Fruit fly (Drosophila melanogaster) whole organism, prepupa: ENCODE results near the gene CG42305.

Experiments used
- CG16779 ChIP-seq: fragments of 200-800 bp; sonication (Bioruptor generic); optimal IDR thresholded peaks from 3 replicates; lab custom pipeline; 2017; ENCODE audit warnings: missing biosample characterization, mild to moderate bottlenecking, missing genetic modification characterization
- CG32006 ChIP-seq: fragments of 200-800 bp; sonication (Bioruptor generic); optimal IDR thresholded peaks from 3 replicates; lab custom pipeline; 2017; ENCODE audit warnings: missing biosample characterization, mild to moderate bottlenecking, missing genetic modification characterization
- CG8119 ChIP-seq: fragments of 200-800 bp; sonication (Bioruptor generic); IDR thresholded peaks from 3 replicates; pipeline ENCODE4 v1.3.6; 2022; ENCODE audit warnings: missing biosample characterization, missing genetic modification characterization
- Ets21C ChIP-seq: fragments of 200-800 bp; sonication (Bioruptor generic); optimal IDR thresholded peaks from 3 replicates; lab custom pipeline; 2016; ENCODE audit warnings: missing biosample characterization, missing genetic modification characterization
- Hr39 ChIP-seq: fragments of 200-800 bp; sonication (Bioruptor generic); optimal IDR thresholded peaks from 2 replicates; lab custom pipeline; 2016; ENCODE audit warnings: missing biosample characterization, missing genetic modification characterization
- Smox ChIP-seq: fragments of 200-800 bp; sonication (Bioruptor generic); optimal IDR thresholded peaks from 3 replicates; lab custom pipeline; 2016; ENCODE audit warnings: missing biosample characterization, missing genetic modification characterization
- Sox102F ChIP-seq: fragments of 200-800 bp; sonication (Bioruptor generic); optimal IDR thresholded peaks from 2 replicates; lab custom pipeline; 2016; ENCODE audit warnings: missing biosample characterization, mild to moderate bottlenecking, missing genetic modification characterization
- fd59A ChIP-seq: fragments of 200-800 bp; sonication (Bioruptor generic); optimal IDR thresholded peaks from 2 replicates; lab custom pipeline; 2017; ENCODE audit warnings: missing biosample characterization, mild to moderate bottlenecking, missing genetic modification characterization, missing genetic modification reagents

- TF ChIP-seq CG32006 (GFP tag; lab: Kevin White, UChicago) (no peak), fd59A (GFP tag; lab: Kevin White, UChicago) (no peak), Hr39 (GFP tag; lab: Kevin White, UChicago) (no peak), Ets21C (GFP tag; lab: Kevin White, UChicago) (no peak), CG16779 (no peak), CG8119 (GFP tag; lab: Robert Waterston, UW) (no peak), Smox (GFP tag; lab: Kevin White, UChicago) (no peak), Sox102F (GFP tag; lab: Kevin White, UChicago) (no peak)
These were observed 30.1 kb upstream of the CG42305 start for dm6 chr2L:18782212-18782825.
